Worm (Caenorhabditis elegans) whole organism, L4 larva: ENCODE data around the gene blos-2.
A peak's percentile ranks its signal among the peaks of the same experiment; 100 is the strongest.

ENCODE experiments used
- F37D6.2 ChIP-seq: sonication (generic microtip); optimal IDR thresholded peaks from 2 replicates; lab custom pipeline; 2016; ENCODE audit warnings: mild to moderate bottlenecking, missing genetic modification characterization, missing compliant biosample characterization
- F44E2.7 ChIP-seq: fragments of 200-800 bp; sonication (Bioruptor generic); IDR thresholded peaks from 2 replicates; pipeline ENCODE4 v2.1.2; 2022; ENCODE audit warnings: missing genetic modification characterization, missing compliant biosample characterization
- F49E8.2 ChIP-seq: sonication (generic microtip); optimal IDR thresholded peaks from 2 replicates; lab custom pipeline; 2016; ENCODE audit warnings: missing compliant biosample characterization, mild to moderate bottlenecking, missing genetic modification characterization, borderline replicate concordance
- T26A8.4 ChIP-seq: fragments of 200-800 bp; sonication (Bioruptor generic); IDR thresholded peaks from 2 replicates; pipeline ENCODE4 v1.3.6; 2022; ENCODE audit warnings: missing genetic modification characterization, missing compliant biosample characterization
- Y5F2A.4 ChIP-seq: fragments of 200-800 bp; sonication (Bioruptor generic); optimal IDR thresholded peaks from 2 replicates; lab custom pipeline; 2018; ENCODE audit warnings: mild to moderate bottlenecking, missing genetic modification characterization, missing compliant biosample characterization
- Y75B8A.6 ChIP-seq: fragments of 200-800 bp; sonication (Bioruptor generic); IDR thresholded peaks from 2 replicates; pipeline ENCODE4 v1.3.6; 2022; ENCODE audit warnings: missing genetic modification reagents, missing genetic modification characterization, missing compliant biosample characterization
- ZK337.2 ChIP-seq: fragments of 200-800 bp; sonication (Bioruptor generic); IDR thresholded peaks from 2 replicates; pipeline ENCODE4 v1.3.6; 2022; ENCODE audit warnings: missing genetic modification reagents, missing genetic modification characterization, missing compliant biosample characterization
- aly-2 ChIP-seq: sonication (generic microtip); optimal IDR thresholded peaks from 2 replicates; lab custom pipeline; 2018; ENCODE audit warnings: missing biosample characterization, missing genetic modification characterization
- attf-4 ChIP-seq: sonication (generic microtip); optimal IDR thresholded peaks from 3 replicates; lab custom pipeline; 2017; ENCODE audit warnings: missing biosample characterization, missing genetic modification characterization
- ceh-82 ChIP-seq: sonication (generic microtip); optimal IDR thresholded peaks from 2 replicates; lab custom pipeline; 2017; ENCODE audit warnings: missing biosample characterization, missing genetic modification characterization
- daf-19 ChIP-seq: fragments of 200-800 bp; sonication (Bioruptor generic); conservative IDR thresholded peaks from 2 replicates; pipeline ENCODE4 v1.3.6; 2022; ENCODE audit warnings: missing genetic modification characterization, missing compliant biosample characterization
- dmd-6 ChIP-seq: fragments of 200-800 bp; sonication (Bioruptor generic); IDR thresholded peaks from 2 replicates; pipeline ENCODE4 v1.3.6; 2022; ENCODE audit warnings: missing genetic modification reagents, missing genetic modification characterization, missing compliant biosample characterization
- duxl-1 ChIP-seq: sonication (generic microtip); optimal IDR thresholded peaks from 2 replicates; lab custom pipeline; 2016; ENCODE audit warnings: mild to moderate bottlenecking, missing genetic modification characterization, moderate library complexity, missing compliant biosample characterization; ENCODE audit not compliant: poor library complexity
- egl-27 ChIP-seq: sonication (generic microtip); optimal IDR thresholded peaks from 3 replicates; lab custom pipeline; 2017; ENCODE audit warnings: missing biosample characterization, missing genetic modification reagents, missing genetic modification characterization
- egl-43 ChIP-seq: fragments of 200-800 bp; sonication (Bioruptor generic); IDR thresholded peaks from 2 replicates; pipeline ENCODE4 v1.3.6; 2022; ENCODE audit warnings: missing genetic modification reagents, missing genetic modification characterization, missing compliant biosample characterization
- fos-1 ChIP-seq: fragments of 150-350 bp; optimal IDR thresholded peaks from 2 replicates; lab custom pipeline; 2014; ENCODE audit warnings: missing biosample characterization, missing genetic modification characterization
- hif-1 ChIP-seq, 2 experiments: sonication (generic microtip); optimal IDR thresholded peaks; 2 replicates each; lab custom pipeline; 2016 to 2017; ENCODE audit warnings: missing compliant biosample characterization in 2 of 2, missing genetic modification characterization in 2 of 2, missing genetic modification reagents in 2 of 2, missing genotype in 2 of 2, mild to moderate bottlenecking in 1 of 2
- jun-1 ChIP-seq: fragments of 150-350 bp; optimal IDR thresholded peaks from 2 replicates; lab custom pipeline; 2014; ENCODE audit warnings: missing biosample characterization, missing genetic modification reagents, missing genetic modification characterization
- lin-1 ChIP-seq: fragments of 200-800 bp; sonication (Bioruptor generic); IDR thresholded peaks from 2 replicates; pipeline ENCODE4 v1.3.6; 2022; ENCODE audit warnings: missing genetic modification reagents, missing genetic modification characterization, missing compliant biosample characterization
- lin-13 ChIP-seq: fragments of 150-350 bp; optimal IDR thresholded peaks from 2 replicates; lab custom pipeline; 2014; ENCODE audit warnings: missing biosample characterization, missing genetic modification reagents, missing genetic modification characterization
- lin-15B ChIP-seq: fragments of 150-350 bp; sonication (generic microtip); optimal IDR thresholded peaks from 3 replicates; lab custom pipeline; 2014; ENCODE audit warnings: missing biosample characterization, missing genetic modification characterization
- lin-29 ChIP-seq: fragments of 200-800 bp; sonication (Bioruptor generic); IDR thresholded peaks from 2 replicates; pipeline ENCODE4 v1.3.6; 2022; ENCODE audit warnings: missing genetic modification reagents, missing genetic modification characterization, missing compliant biosample characterization
- lin-38 ChIP-seq: fragments of 200-800 bp; sonication (Bioruptor generic); IDR thresholded peaks from 2 replicates; pipeline ENCODE4 v1.3.6; 2022; ENCODE audit warnings: missing genetic modification reagents, missing genetic modification characterization, missing compliant biosample characterization
- lsy-2 ChIP-seq, 2 experiments: fragments of 150-350 bp in 1 of 2; sonication (generic microtip) in 1 of 2; optimal IDR thresholded peaks; 2 replicates each; lab custom pipeline; 2014 to 2017; ENCODE audit warnings: missing biosample characterization in 2 of 2, missing genetic modification characterization in 2 of 2
- mep-1 ChIP-seq: fragments of 150-350 bp; sonication (generic microtip); optimal IDR thresholded peaks from 3 replicates; lab custom pipeline; 2014; ENCODE audit warnings: missing biosample characterization, missing genetic modification characterization
- mxl-2 ChIP-seq: fragments of 200-800 bp; sonication (Bioruptor generic); conservative IDR thresholded peaks from 2 replicates; pipeline ENCODE4 v1.3.6; 2022; ENCODE audit warnings: missing genetic modification reagents, missing genetic modification characterization, missing compliant biosample characterization
- mxl-3 ChIP-seq: fragments of 200-800 bp; sonication (Bioruptor generic); optimal IDR thresholded peaks from 2 replicates; lab custom pipeline; 2018; ENCODE audit warnings: mild to moderate bottlenecking, missing genetic modification characterization, missing compliant biosample characterization
- nhr-111 ChIP-seq: fragments of 200-800 bp; sonication (Bioruptor generic); optimal IDR thresholded peaks from 2 replicates; lab custom pipeline; 2018; ENCODE audit warnings: mild to moderate bottlenecking, missing genetic modification characterization, missing compliant biosample characterization
- nhr-6 ChIP-seq: fragments of 150-350 bp; optimal IDR thresholded peaks from 2 replicates; lab custom pipeline; 2014; ENCODE audit warnings: missing biosample characterization, missing genetic modification characterization
- pha-4 ChIP-seq, 2 experiments: fragments of 150-350 bp in 1 of 2; fragments of 200-800 bp in 1 of 2; sonication (Bioruptor generic) in 1 of 2; IDR thresholded peaks in 1 of 2; optimal IDR thresholded peaks in 1 of 2; 2 replicates each; pipeline versions ENCODE4 v1.3.6 to Lab custom; 2014 to 2022; ENCODE audit warnings: missing genetic modification characterization in 2 of 2, missing genetic modification reagents in 2 of 2, missing biosample characterization in 1 of 2, missing compliant biosample characterization in 1 of 2
- rbr-2 ChIP-seq: sonication (generic microtip); optimal IDR thresholded peaks from 2 replicates; lab custom pipeline; 2016; ENCODE audit warnings: missing genotype, missing genetic modification characterization, missing compliant biosample characterization
- skn-1 ChIP-seq: fragments of 150-350 bp; optimal IDR thresholded peaks from 2 replicates; lab custom pipeline; 2014; ENCODE audit warnings: missing biosample characterization, missing genetic modification characterization
- snpc-1.2 ChIP-seq: fragments of 200-800 bp; sonication (Bioruptor generic); IDR thresholded peaks from 2 replicates; pipeline ENCODE4 v1.3.6; 2022; ENCODE audit warnings: missing genetic modification reagents, missing genetic modification characterization, missing compliant biosample characterization
- spr-3 ChIP-seq: fragments of 200-800 bp; sonication (Bioruptor generic); optimal IDR thresholded peaks from 2 replicates; lab custom pipeline; 2018; ENCODE audit warnings: mild to moderate bottlenecking, missing genetic modification characterization, missing compliant biosample characterization
- tra-1 ChIP-seq: fragments of 200-800 bp; sonication (Bioruptor generic); IDR thresholded peaks from 2 replicates; pipeline ENCODE4 v1.3.6; 2022; ENCODE audit warnings: missing genetic modification reagents, missing genetic modification characterization, missing compliant biosample characterization
- unc-130 ChIP-seq: sonication (generic microtip); optimal IDR thresholded peaks from 2 replicates; lab custom pipeline; 2016; ENCODE audit warnings: missing genetic modification reagents, missing genetic modification characterization, missing compliant biosample characterization
- unc-39 ChIP-seq: sonication (generic microtip); optimal IDR thresholded peaks from 2 replicates; lab custom pipeline; 2017; ENCODE audit warnings: missing biosample characterization, missing genetic modification characterization
- unc-62 ChIP-seq, 3 experiments: fragments of 150-350 bp in 1 of 3; sonication (generic microtip); optimal IDR thresholded peaks in 2 of 3; peaks in 1 of 3; 1 replicate in 1 of 3; 2 replicates in 2 of 3; lab custom pipeline; 2014 to 2017; ENCODE audit warnings: missing biosample characterization in 3 of 3, missing genetic modification characterization in 3 of 3, missing genetic modification reagents in 3 of 3, missing genotype in 1 of 3
- ztf-7 ChIP-seq: fragments of 150-350 bp; optimal IDR thresholded peaks from 2 replicates; lab custom pipeline; 2014; ENCODE audit warnings: missing biosample characterization, missing genetic modification characterization

The blos-2 gene

DNA sequence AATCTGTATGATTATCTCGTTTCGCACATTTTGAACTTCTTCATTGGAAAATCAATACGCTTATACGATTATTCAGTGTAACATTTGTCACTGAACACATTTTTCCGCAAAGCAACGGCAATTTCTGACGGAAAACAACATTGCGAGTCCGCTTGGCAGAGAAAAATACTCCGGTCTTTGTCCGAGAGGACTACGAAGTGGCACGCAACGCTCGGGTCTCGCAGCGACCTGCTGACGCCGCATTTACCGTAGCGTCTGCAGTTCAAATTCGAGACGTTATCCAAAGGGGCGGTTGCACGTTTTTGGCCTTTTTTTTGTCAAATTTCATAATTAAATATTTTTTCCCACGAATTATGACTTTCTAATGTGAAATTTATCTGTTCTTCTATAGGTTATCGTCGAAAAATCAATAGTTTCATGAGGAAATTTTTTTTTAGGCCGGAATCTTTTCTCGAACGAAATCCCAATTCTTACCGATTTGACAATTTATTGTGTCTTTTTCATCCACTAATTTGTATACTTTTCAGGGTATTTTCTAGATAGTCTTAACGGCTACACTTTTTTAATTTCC is 10.3 kb upstream of the blos-2 start, which contains the start of gene sqd-1 (continued):
- TF ChIP-seq jun-1 (tag; lab: Kevin White, UChicago) (peak; percentile 88), nhr-111 (peak; percentile 64), Y5F2A.4 (GFP tag; lab: Kevin White, UChicago) (peak; percentile 72), skn-1 (tag; lab: Kevin White, UChicago) (no peak), tra-1 (GFP tag; lab: Robert Waterston, UW) (peak; percentile 93), duxl-1 (peak; percentile 82), mep-1 (tag; lab: Kevin White, UChicago) (peak; percentile 96), attf-4 (tag; lab: Kevin White, UChicago) (no peak), F37D6.2 (peak; percentile 89), T26A8.4 (GFP tag; lab: Robert Waterston, UW) (peak; percentile 98), Y75B8A.6 (GFP tag; lab: Robert Waterston, UW) (peak; percentile 88), egl-43 (GFP tag; lab: Robert Waterston, UW) (peak; percentile 91), lin-13 (GFP tag; lab: Kevin White, UChicago) (peak; percentile 90), fos-1 (tag; lab: Kevin White, UChicago) (peak; percentile 53), unc-39 (no peak), daf-19 (GFP tag; lab: Robert Waterston, UW) (no peak), mxl-3 (GFP tag; lab: Kevin White, UChicago) (peak; percentile 86), snpc-1.2 (GFP tag; lab: Robert Waterston, UW) (peak; percentile 96), F44E2.7 (GFP tag; lab: Robert Waterston, UW) (no peak), rbr-2 (peak; percentile 95), dmd-6 (peak; percentile 96), nhr-6 (tag; lab: Kevin White, UChicago) (peak; percentile 93), aly-2 (tag; lab: Kevin White, UChicago) (no peak), lsy-2 (tag; optimal IDR thresholded peaks at IDR 0.05; lab: Kevin White, UChicago) (peak; percentile 95 to 99), ceh-82 (peak; percentile 24), egl-27 (tag; lab: Kevin White, UChicago) (no peak), lin-29 (GFP tag; lab: Robert Waterston, UW) (peak; percentile 85), ZK337.2 (GFP tag; lab: Robert Waterston, UW) (0 out of 2 replicates have a peak, but pooled peaks have one; percentile 49), hif-1 (tag; optimal IDR thresholded peaks at IDR 0.05; lab: Kevin White, UChicago) (peak; percentile 35 to 94), unc-130 (GFP tag; lab: Kevin White, UChicago) (peak; percentile 86), ztf-7 (tag; lab: Kevin White, UChicago) (peak; percentile 87)
- TF ChIP-seq, all 104 proteins: peak for 84

DNA sequence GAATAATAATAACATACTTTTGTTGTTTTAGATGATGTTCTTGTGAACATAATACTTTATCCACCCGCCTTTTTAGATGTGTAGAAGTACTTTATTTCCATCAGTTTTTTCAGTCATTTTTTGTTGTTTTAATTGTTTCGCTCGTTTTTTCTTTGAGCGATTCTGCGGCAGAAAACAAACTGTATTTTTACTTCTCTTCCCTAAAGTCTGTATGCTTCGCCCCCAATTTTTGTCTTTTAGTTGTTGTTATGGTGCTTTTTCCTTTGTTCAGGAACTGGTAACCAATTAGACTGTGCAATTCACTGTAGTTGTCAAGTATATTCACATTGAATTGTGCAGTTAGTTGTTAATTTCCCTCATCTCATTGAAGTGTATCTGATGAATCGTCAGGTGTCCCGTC is 8.2 kb upstream of the blos-2 start:
- TF ChIP-seq mxl-2 (0 out of 2 replicates have a peak, but pooled peaks have one; percentile 43), pha-4 (GFP tag; IDR thresholded peaks at IDR 0.05; lab: Robert Waterston, UW) (peak; percentile 18; the same call in 1 of the 2 replicates), pha-4 (tag; optimal IDR thresholded peaks at IDR 0.05; lab: Kevin White, UChicago) (no peak), lin-29 (GFP tag; lab: Robert Waterston, UW) (no peak), lin-1 (0 out of 2 replicates have a peak, but pooled peaks have one; percentile 8), lin-15B (tag; lab: Kevin White, UChicago) (no peak), spr-3 (GFP tag; lab: Kevin White, UChicago) (peak; percentile 10), unc-62 (GFP tag; optimal IDR thresholded peaks at IDR 0.05 in 1 of 2; lab: Kevin White, UChicago) (no peak), unc-62 (tag; optimal IDR thresholded peaks at IDR 0.05; lab: Kevin White, UChicago) (no peak), snpc-1.2 (GFP tag; lab: Robert Waterston, UW) (peak; percentile 77), Y5F2A.4 (GFP tag; lab: Kevin White, UChicago) (peak; percentile 3), F49E8.2 (peak; percentile 51), lin-38 (peak; percentile 64)
